Worm (Caenorhabditis elegans) whole organism, early embryonic: Measurements from ENCODE around the gene jmjd-3.2.

Source experiments
- B0310.2 ChIP-seq: sonication (generic microtip); optimal IDR thresholded peaks from 2 replicates; lab custom pipeline; 2016; ENCODE audit warnings: mild to moderate bottlenecking, missing genetic modification characterization, missing compliant biosample characterization
- F13C5.2 ChIP-seq: sonication (generic microtip); optimal IDR thresholded peaks from 2 replicates; lab custom pipeline; 2017; ENCODE audit warnings: mild to moderate bottlenecking, missing genetic modification characterization, inconsistent platforms, missing compliant biosample characterization
- ama-1 ChIP-seq: fragments of 150-350 bp; optimal IDR thresholded peaks from 2 replicates; lab custom pipeline; 2014
- ceh-13 ChIP-seq: fragments of 200-800 bp; sonication (Bioruptor generic); optimal IDR thresholded peaks from 2 replicates; lab custom pipeline; 2018; ENCODE audit warnings: mild to moderate bottlenecking, missing genetic modification characterization, missing compliant biosample characterization
- flt-1 ChIP-seq: fragments of 200-800 bp; sonication (Bioruptor generic); IDR thresholded peaks from 2 replicates; pipeline ENCODE4 v1.3.6; 2022; ENCODE audit warnings: missing genetic modification characterization, missing compliant biosample characterization
- hmbx-1 ChIP-seq: sonication (generic microtip); optimal IDR thresholded peaks from 2 replicates; lab custom pipeline; 2016; ENCODE audit warnings: mild to moderate bottlenecking, missing genetic modification characterization, missing compliant biosample characterization
- pes-1 ChIP-seq: fragments of 200-800 bp; sonication (Bioruptor generic); IDR thresholded peaks from 2 replicates; pipeline ENCODE4 v1.3.6; 2022; ENCODE audit warnings: missing genetic modification reagents, missing genetic modification characterization, missing compliant biosample characterization
- scrt-1 ChIP-seq: fragments of 200-800 bp; sonication (Bioruptor generic); IDR thresholded peaks from 2 replicates; pipeline ENCODE4 v1.3.6; 2022; ENCODE audit warnings: missing genetic modification characterization, missing compliant biosample characterization
- sea-1 ChIP-seq: fragments of 200-800 bp; sonication (Bioruptor generic); conservative IDR thresholded peaks from 2 replicates; pipeline ENCODE4 v1.3.6; 2022; ENCODE audit warnings: missing genetic modification characterization, missing compliant biosample characterization
- tbx-11 ChIP-seq: fragments of 200-800 bp; sonication (Bioruptor generic); IDR thresholded peaks from 2 replicates; pipeline ENCODE4 v1.3.6; 2022; ENCODE audit warnings: missing genetic modification characterization, missing compliant biosample characterization
- tbx-37 ChIP-seq: fragments of 200-800 bp; sonication (Bioruptor generic); conservative IDR thresholded peaks from 2 replicates; pipeline ENCODE4 v1.3.6; 2022; ENCODE audit warnings: missing genetic modification reagents, missing genetic modification characterization, missing compliant biosample characterization
- tra-4 ChIP-seq: sonication (generic microtip); optimal IDR thresholded peaks from 2 replicates; lab custom pipeline; 2017; ENCODE audit warnings: missing genetic modification characterization, missing compliant biosample characterization

DNA sequence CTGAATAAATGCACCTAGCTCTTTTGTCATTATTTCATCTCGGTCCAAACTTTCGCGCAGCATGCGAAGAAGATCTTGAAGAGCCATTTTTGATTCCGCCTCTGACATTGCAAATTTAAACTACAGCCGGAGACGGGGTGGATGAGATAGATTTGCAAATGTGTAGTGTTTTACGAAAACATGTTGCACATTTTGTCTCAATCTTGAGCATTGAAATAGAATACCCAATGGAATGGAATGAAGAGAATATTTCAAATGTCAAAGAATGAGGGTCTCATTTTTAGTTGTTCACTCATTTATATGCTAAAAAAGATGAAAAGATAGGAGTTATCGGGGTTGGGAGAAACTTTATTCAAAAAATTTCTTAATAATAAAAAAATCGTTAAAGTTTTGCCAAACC lies 7.4 kb downstream of the jmjd-3.2 start, which contains the start of gene Y66C5A.1:
- TF ChIP-seq ama-1 (lab: Kevin White, UChicago) (no peak), ceh-13 (GFP tag; lab: Kevin White, UChicago) (no peak), scrt-1 (GFP tag; lab: Robert Waterston, UW) (no peak), tbx-11 (GFP tag; lab: Robert Waterston, UW) (no peak), pes-1 (GFP tag; lab: Robert Waterston, UW) (no peak), tra-4 (tag; lab: Kevin White, UChicago) (no peak), flt-1 (GFP tag; lab: Robert Waterston, UW) (no peak), B0310.2 (tag; lab: Kevin White, UChicago) (no peak), hmbx-1 (tag; lab: Kevin White, UChicago) (no peak), F13C5.2 (tag; lab: Kevin White, UChicago) (no peak), sea-1 (GFP tag; lab: Robert Waterston, UW) (no peak), tbx-37 (no peak)
